Fruit fly (Drosophila melanogaster) whole organism: Measurements from ENCODE around the gene pico.

Experiments
- CG8478 ChIP-seq: fragments of >200 bp; optimal IDR thresholded peaks from 2 replicates; lab custom pipeline; 2018; ENCODE audit warnings: inconsistent platforms
- Dll ChIP-seq: fragments of >200 bp; optimal IDR thresholded peaks from 2 replicates; lab custom pipeline; 2017
- EcR ChIP-seq, 2 experiments: fragments of >200 bp; optimal IDR thresholded peaks; 2 replicates each; lab custom pipeline; 2017; ENCODE audit warnings: missing biosample characterization in 2 of 2, missing genetic modification characterization in 2 of 2, missing genetic modification reagents in 2 of 2
- pan ChIP-seq: fragments of >200 bp; optimal IDR thresholded peaks from 2 replicates; lab custom pipeline; 2017
- psq ChIP-seq: fragments of >200 bp; optimal IDR thresholded peaks from 2 replicates; lab custom pipeline; 2017
- usp ChIP-seq: fragments of >200 bp; optimal IDR thresholded peaks from 2 replicates; lab custom pipeline; 2017; ENCODE audit warnings: missing biosample characterization, missing genetic modification characterization, mixed read lengths

DNA sequence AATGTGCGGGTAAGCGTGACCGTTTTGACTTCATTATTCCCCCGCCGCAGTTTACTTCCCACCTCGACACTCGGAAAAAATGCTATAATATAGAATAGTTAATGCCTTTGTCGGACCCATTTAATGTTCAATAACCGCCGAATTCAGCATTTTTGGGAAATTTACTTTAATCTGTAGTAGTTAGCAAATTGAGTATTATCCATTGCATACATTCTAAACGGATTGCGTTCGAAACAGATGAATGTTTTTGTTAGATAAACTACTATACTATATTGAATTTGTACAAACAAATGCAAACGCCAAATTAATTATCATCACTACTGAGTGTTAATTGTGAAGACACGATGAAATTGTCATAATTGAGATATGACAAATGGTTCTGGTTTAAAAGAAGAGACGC is 32.3 kb upstream of the pico start:
- no peak for TF ChIP-seq usp (GFP tag; lab: Kevin White, UChicago)
- TF ChIP-seq psq = no peak
- TF ChIP-seq CG8478 = no peak
- no peak for TF ChIP-seq EcR (GFP tag; optimal IDR thresholded peaks at IDR 0.05; lab: Kevin White, UChicago)
- TF ChIP-seq pan (lab: Kevin White, UChicago) = no peak
- TF ChIP-seq Dll (lab: Kevin White, UChicago) = no peak
